Fruit fly (Drosophila melanogaster) whole organism, embryonic: ENCODE measurements around the gene CG13931.

Experiments used
- CG10147 ChIP-seq: fragments of 200-800 bp; sonication (Bioruptor generic); optimal IDR thresholded peaks from 2 replicates; lab custom pipeline; 2019; ENCODE audit warnings: missing biosample characterization, mild to moderate bottlenecking, missing genetic modification characterization, moderate library complexity
- CG11093 ChIP-seq: fragments of 200-800 bp; sonication (Bioruptor generic); IDR thresholded peaks from 3 replicates; pipeline ENCODE4 v1.3.6; 2022; ENCODE audit warnings: missing biosample characterization, missing genetic modification characterization
- CG18011 ChIP-seq: fragments of 200-800 bp; sonication (Bioruptor generic); optimal IDR thresholded peaks from 2 replicates; lab custom pipeline; 2017; ENCODE audit warnings: missing biosample characterization, missing genetic modification characterization, mild to moderate bottlenecking, moderate library complexity, missing genotype
- CG18262 ChIP-seq: fragments of 200-800 bp; optimal IDR thresholded peaks from 3 replicates; lab custom pipeline; 2019; ENCODE audit warnings: missing biosample characterization, mild to moderate bottlenecking, missing genetic modification characterization, moderate library complexity
- CG2120 ChIP-seq: fragments of 200-800 bp; sonication (Bioruptor generic); optimal IDR thresholded peaks from 3 replicates; lab custom pipeline; 2016; ENCODE audit warnings: missing biosample characterization, missing genetic modification characterization
- CG2129 ChIP-seq: fragments of 200-800 bp; sonication (Bioruptor generic); IDR thresholded peaks from 2 replicates; pipeline ENCODE4 v1.3.6; 2022; ENCODE audit warnings: missing biosample characterization, missing genetic modification characterization; ENCODE audit not compliant: partially characterized antibody
- CG5180 ChIP-seq: fragments of 200-800 bp; sonication (Bioruptor generic); optimal IDR thresholded peaks from 3 replicates; lab custom pipeline; 2017; ENCODE audit warnings: missing biosample characterization, missing genetic modification characterization, mild to moderate bottlenecking, moderate library complexity, missing genetic modification reagents
- CG7556 ChIP-seq: fragments of 200-800 bp; sonication (Bioruptor generic); optimal IDR thresholded peaks from 2 replicates; lab custom pipeline; 2017; ENCODE audit warnings: missing biosample characterization, mild to moderate bottlenecking, missing genetic modification characterization
- CrebB ChIP-seq: fragments of 200-800 bp; sonication (Bioruptor generic); optimal IDR thresholded peaks from 3 replicates; lab custom pipeline; 2018; ENCODE audit warnings: missing biosample characterization, mild to moderate bottlenecking, missing genetic modification characterization
- Dek ChIP-seq: fragments of 200-800 bp; sonication (Bioruptor generic); optimal IDR thresholded peaks from 3 replicates; lab custom pipeline; 2019; ENCODE audit warnings: missing biosample characterization, mild to moderate bottlenecking, missing genetic modification characterization, moderate library complexity
- Eip74EF ChIP-seq, 2 experiments: fragments of 200-800 bp in 1 of 2; fragments of >200 bp in 1 of 2; sonication (Bioruptor generic) in 1 of 2; optimal IDR thresholded peaks; 2 replicates each; lab custom pipeline; 2017 to 2019; ENCODE audit warnings: missing biosample characterization in 2 of 2, missing genetic modification characterization in 2 of 2, mild to moderate bottlenecking in 1 of 2, moderate library complexity in 1 of 2
- Elba2 ChIP-seq: fragments of 200-800 bp; sonication (Bioruptor generic); optimal IDR thresholded peaks from 3 replicates; lab custom pipeline; 2016; ENCODE audit warnings: missing biosample characterization, missing genetic modification characterization
- Gug ChIP-seq: fragments of 200-800 bp; sonication (Bioruptor generic); IDR thresholded peaks from 4 replicates; pipeline ENCODE4 v1.3.6; 2022; ENCODE audit warnings: missing biosample characterization, missing genetic modification characterization
- Hr51 ChIP-seq, 2 experiments: fragments of 200-800 bp; sonication (Bioruptor generic); optimal IDR thresholded peaks; 2 replicates in 1 of 2; 3 replicates in 1 of 2; lab custom pipeline; 2016 to 2018; ENCODE audit warnings: missing biosample characterization in 2 of 2, missing genetic modification characterization in 2 of 2, mild to moderate bottlenecking in 1 of 2, moderate library complexity in 1 of 2
- Lhr ChIP-seq: fragments of 200-800 bp; sonication (Bioruptor generic); optimal IDR thresholded peaks from 3 replicates; lab custom pipeline; 2017; ENCODE audit warnings: mild to moderate bottlenecking, missing biosample characterization, missing genetic modification reagents, missing genetic modification characterization
- Lpt ChIP-seq: fragments of >200 bp; optimal IDR thresholded peaks from 2 replicates; lab custom pipeline; 2018; ENCODE audit warnings: missing biosample characterization, missing genetic modification characterization
- Mes4 ChIP-seq: fragments of 200-800 bp; sonication (Bioruptor generic); optimal IDR thresholded peaks from 2 replicates; lab custom pipeline; 2016; ENCODE audit warnings: missing biosample characterization, missing genetic modification characterization
- NFAT ChIP-seq: fragments of 200-800 bp; sonication (Bioruptor generic); IDR thresholded peaks from 2 replicates; pipeline ENCODE4 v1.3.6; 2022; ENCODE audit warnings: missing biosample characterization, missing genetic modification characterization
- Nf-YA ChIP-seq: fragments of 200-800 bp; sonication (Bioruptor generic); IDR thresholded peaks from 2 replicates; pipeline ENCODE4 v1.3.6; 2022; ENCODE audit warnings: missing biosample characterization, missing genetic modification characterization
- Opbp ChIP-seq: fragments of 200-800 bp; sonication (Bioruptor generic); IDR thresholded peaks from 3 replicates; pipeline ENCODE4 v1.3.6; 2022; ENCODE audit warnings: missing biosample characterization, missing genetic modification characterization; ENCODE audit not compliant: partially characterized antibody
- Sry-δ ChIP-seq: fragments of 200-800 bp; sonication (Bioruptor generic); optimal IDR thresholded peaks from 2 replicates; lab custom pipeline; 2016; ENCODE audit warnings: missing biosample characterization, missing genetic modification characterization
- Vsx1 ChIP-seq: fragments of 200-800 bp; sonication (Bioruptor generic); optimal IDR thresholded peaks from 2 replicates; lab custom pipeline; 2017; ENCODE audit warnings: missing biosample characterization, mild to moderate bottlenecking, missing genetic modification characterization, missing genetic modification reagents
- YL-1 ChIP-seq: fragments of 200-800 bp; sonication (Bioruptor generic); optimal IDR thresholded peaks from 3 replicates; lab custom pipeline; 2017; ENCODE audit warnings: missing biosample characterization, mild to moderate bottlenecking, missing genetic modification characterization
- amos ChIP-seq: fragments of 200-800 bp; sonication (Bioruptor generic); IDR thresholded peaks from 2 replicates; pipeline ENCODE4 v1.3.6; 2022; ENCODE audit warnings: missing biosample characterization, missing genetic modification characterization; ENCODE audit not compliant: partially characterized antibody
- aop ChIP-seq: fragments of 200-800 bp; sonication (Bioruptor generic); IDR thresholded peaks from 2 replicates; pipeline ENCODE4 v1.3.6; 2022; ENCODE audit warnings: missing biosample characterization, missing genetic modification characterization
- ase ChIP-seq: fragments of 200-800 bp; sonication (Bioruptor generic); IDR thresholded peaks from 3 replicates; pipeline ENCODE4 v1.3.6; 2022; ENCODE audit warnings: missing biosample characterization, missing genetic modification characterization
- bowl ChIP-seq: fragments of 200-800 bp; sonication (Bioruptor generic); IDR thresholded peaks from 2 replicates; pipeline ENCODE4 v1.3.6; 2022; ENCODE audit warnings: missing biosample characterization, missing genetic modification characterization
- chif ChIP-seq, 2 experiments: fragments of 200-800 bp; sonication (Bioruptor generic); optimal IDR thresholded peaks; 3 replicates each; lab custom pipeline; 2016; ENCODE audit warnings: missing biosample characterization in 2 of 2, missing genetic modification characterization in 2 of 2
- crp ChIP-seq, 2 experiments: fragments of 200-800 bp; sonication (Bioruptor generic); optimal IDR thresholded peaks; 2 replicates in 1 of 2; 3 replicates in 1 of 2; lab custom pipeline; 2017; ENCODE audit warnings: missing biosample characterization in 2 of 2, missing genetic modification characterization in 2 of 2, mild to moderate bottlenecking in 1 of 2, moderate library complexity in 1 of 2
- cwo ChIP-seq: fragments of 200-800 bp; sonication (Bioruptor generic); optimal IDR thresholded peaks from 3 replicates; lab custom pipeline; 2017; ENCODE audit warnings: missing biosample characterization, missing genetic modification characterization, mild to moderate bottlenecking, moderate library complexity, missing genetic modification reagents
- dmrt99B ChIP-seq: fragments of 200-800 bp; sonication (Bioruptor generic); optimal IDR thresholded peaks from 2 replicates; lab custom pipeline; 2018; ENCODE audit warnings: missing biosample characterization, mild to moderate bottlenecking, missing genetic modification characterization, moderate library complexity
- dysf ChIP-seq: fragments of 200-800 bp; sonication (Bioruptor generic); IDR thresholded peaks from 3 replicates; pipeline ENCODE4 v1.3.6; 2022; ENCODE audit warnings: missing biosample characterization, missing genetic modification characterization
- esg ChIP-seq: fragments of 200-800 bp; sonication (Bioruptor generic); conservative IDR thresholded peaks from 2 replicates; pipeline ENCODE4 v1.3.6; 2022; ENCODE audit warnings: missing biosample characterization, missing genetic modification characterization
- ewg ChIP-seq: fragments of 200-800 bp; sonication (Bioruptor generic); optimal IDR thresholded peaks from 3 replicates; lab custom pipeline; 2017; ENCODE audit warnings: mild to moderate bottlenecking, missing biosample characterization, missing genetic modification reagents, missing genetic modification characterization
- fd102C ChIP-seq: fragments of 200-800 bp; sonication (Bioruptor generic); optimal IDR thresholded peaks from 2 replicates; lab custom pipeline; 2018; ENCODE audit warnings: missing biosample characterization, mild to moderate bottlenecking, missing genetic modification characterization, moderate library complexity
- ftz-f1 ChIP-seq: fragments of 200-800 bp; sonication (Bioruptor generic); optimal IDR thresholded peaks from 2 replicates; lab custom pipeline; 2016; ENCODE audit warnings: missing biosample characterization, missing genetic modification characterization
- fu2 ChIP-seq: fragments of 200-800 bp; sonication (Bioruptor generic); optimal IDR thresholded peaks from 2 replicates; lab custom pipeline; 2016; ENCODE audit warnings: missing biosample characterization, missing genetic modification characterization
- gcm ChIP-seq: fragments of 200-800 bp; sonication (Bioruptor generic); optimal IDR thresholded peaks from 2 replicates; lab custom pipeline; 2019; ENCODE audit warnings: missing biosample characterization, mild to moderate bottlenecking, missing genetic modification characterization, moderate library complexity
- grn ChIP-seq: fragments of 200-800 bp; sonication (Bioruptor generic); optimal IDR thresholded peaks from 3 replicates; lab custom pipeline; 2017; ENCODE audit warnings: missing biosample characterization, missing genetic modification characterization
- gsb ChIP-seq: fragments of 200-800 bp; sonication (Bioruptor generic); IDR thresholded peaks from 2 replicates; pipeline ENCODE4 v1.3.6; 2022; ENCODE audit warnings: missing biosample characterization, missing genetic modification characterization
- ind ChIP-seq: fragments of 200-800 bp; sonication (Bioruptor generic); optimal IDR thresholded peaks from 3 replicates; lab custom pipeline; 2016; ENCODE audit warnings: missing biosample characterization, missing genetic modification characterization
- nerfin-1 ChIP-seq: fragments of 200-800 bp; sonication (Bioruptor generic); optimal IDR thresholded peaks from 3 replicates; lab custom pipeline; 2019; ENCODE audit warnings: missing biosample characterization, mild to moderate bottlenecking, missing genetic modification characterization, moderate library complexity
- nmo ChIP-seq: fragments of 200-800 bp; sonication (Bioruptor generic); optimal IDR thresholded peaks from 2 replicates; lab custom pipeline; 2018; ENCODE audit warnings: missing biosample characterization, mild to moderate bottlenecking, missing genetic modification characterization, moderate library complexity
- onecut ChIP-seq: fragments of 200-800 bp; sonication (Bioruptor generic); IDR thresholded peaks from 2 replicates; pipeline ENCODE4 v1.3.6; 2022; ENCODE audit warnings: missing biosample characterization, missing genetic modification characterization
- peb ChIP-seq: fragments of 200-800 bp; sonication (Bioruptor generic); IDR thresholded peaks from 2 replicates; pipeline ENCODE4 v1.3.6; 2022; ENCODE audit warnings: missing biosample characterization, missing genetic modification characterization
- run ChIP-seq: fragments of 200-800 bp; sonication (Bioruptor generic); optimal IDR thresholded peaks from 3 replicates; lab custom pipeline; 2018; ENCODE audit warnings: missing biosample characterization, mild to moderate bottlenecking, missing genetic modification characterization
- trem ChIP-seq: fragments of 200-800 bp; optimal IDR thresholded peaks from 3 replicates; lab custom pipeline; 2019; ENCODE audit warnings: missing biosample characterization, mild to moderate bottlenecking, missing genetic modification characterization, moderate library complexity

CG13931 gene

dm6 chr3L:1740129-1740975, 38.1 kb upstream of the CG13931 start (continued):
- TF ChIP-seq onecut (GFP tag; lab: Robert Waterston, UW) (peak; percentile 31; the same call in 1 of the 2 replicates), Lpt (GFP tag; lab: Kevin White, UChicago) (no peak), CG11093 (GFP tag; lab: Robert Waterston, UW) (0 out of 3 replicates have a peak, but pooled peaks have one; percentile 41), amos (GFP tag; lab: Robert Waterston, UW) (no peak), fu2 (peak; percentile 38), gcm (no peak), Sry-δ (no peak), esg (peak; percentile 75), CG10147 (no peak), chif (GFP tag; optimal IDR thresholded peaks at IDR 0.05; lab: Kevin White, UChicago) (peak; percentile 44 to 61), trem (no peak), dysf (GFP tag; lab: Robert Waterston, UW) (peak; percentile 88), aop (no peak), CG2129 (GFP tag; lab: Robert Waterston, UW) (no peak), ftz-f1 (GFP tag; lab: Kevin White, UChicago) (no peak), nerfin-1 (tag; lab: Kevin White, UChicago) (peak; percentile 22), CG7556 (GFP tag; lab: Kevin White, UChicago) (peak; percentile 7), Vsx1 (GFP tag; lab: Kevin White, UChicago) (no peak), Mes4 (GFP tag; lab: Kevin White, UChicago) (no peak), CG18262 (tag; lab: Kevin White, UChicago) (peak; percentile 42), fd102C (GFP tag; lab: Kevin White, UChicago) (no peak), Hr51 (GFP tag; optimal IDR thresholded peaks at IDR 0.05; lab: Kevin White, UChicago) (peak; percentile 34 to 83), ase (peak; percentile 85; the same call in 2 of the 3 replicates), CG18011 (no peak), grn (GFP tag; lab: Kevin White, UChicago) (no peak), nmo (GFP tag; lab: Kevin White, UChicago) (peak; percentile 66), cwo (GFP tag; lab: Kevin White, UChicago) (no peak), Eip74EF (GFP tag; optimal IDR thresholded peaks at IDR 0.05; lab: Kevin White, UChicago) (peak in 1 of 2 experiments; percentile 70), Nf-YA (GFP tag; lab: Robert Waterston, UW) (no peak), Dek (tag; lab: Kevin White, UChicago) (peak; percentile 63), CG2120 (GFP tag; lab: Kevin White, UChicago) (peak; percentile 74), YL-1 (no peak), bowl (GFP tag; lab: Robert Waterston, UW) (peak; percentile 74; the same call in 1 of the 2 replicates), Gug (peak; percentile 62), peb (GFP tag; lab: Robert Waterston, UW) (peak; percentile 48; the same call in 1 of the 2 replicates), ewg (GFP tag; lab: Kevin White, UChicago) (peak; percentile 42), Lhr (GFP tag; lab: Kevin White, UChicago) (no peak), crp (GFP tag; optimal IDR thresholded peaks at IDR 0.05; lab: Kevin White, UChicago) (peak in 1 of 2 experiments; percentile 15), Opbp (GFP tag; lab: Robert Waterston, UW) (no peak), NFAT (GFP tag; lab: Robert Waterston, UW) (peak; percentile 60; the same call in 1 of the 2 replicates), CrebB (tag; lab: Kevin White, UChicago) (no peak), gsb (GFP tag; lab: Robert Waterston, UW) (peak; percentile 56), CG5180 (GFP tag; lab: Kevin White, UChicago) (no peak), run (tag; lab: Kevin White, UChicago) (peak; percentile 11), ind (GFP tag; lab: Kevin White, UChicago) (no peak), dmrt99B (tag; lab: Kevin White, UChicago) (peak; percentile 77), Elba2 (GFP tag; lab: Kevin White, UChicago) (no peak)
